Fruit fly (Drosophila melanogaster) whole organism, embryonic: Measurements from ENCODE around the gene AGO2.

Experiments
- Ada2b ChIP-seq: fragments of 200-800 bp; sonication (Bioruptor generic); IDR thresholded peaks from 2 replicates; pipeline ENCODE4 v1.3.6; 2022; ENCODE audit warnings: missing biosample characterization, missing genetic modification characterization
- CG10147 ChIP-seq: fragments of 200-800 bp; sonication (Bioruptor generic); optimal IDR thresholded peaks from 2 replicates; lab custom pipeline; 2019; ENCODE audit warnings: missing biosample characterization, mild to moderate bottlenecking, missing genetic modification characterization, moderate library complexity
- CG10431 ChIP-seq: fragments of 200-800 bp; sonication (Bioruptor generic); optimal IDR thresholded peaks from 3 replicates; lab custom pipeline; 2018; ENCODE audit warnings: missing biosample characterization, mild to moderate bottlenecking, missing genetic modification characterization
- CG11456 ChIP-seq: fragments of 200-800 bp; sonication (Bioruptor generic); IDR thresholded peaks from 3 replicates; pipeline ENCODE4 v1.3.6; 2022; ENCODE audit warnings: missing biosample characterization, missing genetic modification characterization
- CG12236 ChIP-seq: fragments of 200-800 bp; sonication (Bioruptor generic); optimal IDR thresholded peaks from 2 replicates; lab custom pipeline; 2016; ENCODE audit warnings: missing biosample characterization, missing genetic modification characterization
- CG13296 ChIP-seq: fragments of 200-800 bp; sonication (Bioruptor generic); optimal IDR thresholded peaks from 3 replicates; lab custom pipeline; 2018; ENCODE audit warnings: missing biosample characterization, mild to moderate bottlenecking, missing genetic modification characterization
- CG1529 ChIP-seq: fragments of 200-800 bp; sonication (Bioruptor generic); optimal IDR thresholded peaks from 3 replicates; lab custom pipeline; 2018; ENCODE audit warnings: missing biosample characterization, missing genetic modification characterization
- CG1603 ChIP-seq: fragments of 200-800 bp; sonication (Bioruptor generic); optimal IDR thresholded peaks from 2 replicates; lab custom pipeline; 2019; ENCODE audit warnings: missing biosample characterization, mild to moderate bottlenecking, missing genetic modification characterization, moderate library complexity
- CG1647 ChIP-seq: fragments of 200-800 bp; sonication (Bioruptor generic); optimal IDR thresholded peaks from 3 replicates; lab custom pipeline; 2016; ENCODE audit warnings: missing biosample characterization, missing genetic modification characterization
- CG16815 ChIP-seq: fragments of 200-800 bp; sonication (Bioruptor generic); optimal IDR thresholded peaks from 3 replicates; lab custom pipeline; 2017; ENCODE audit warnings: missing biosample characterization, mild to moderate bottlenecking, missing genetic modification characterization
- CG17568 ChIP-seq: fragments of 200-800 bp; sonication (Bioruptor generic); optimal IDR thresholded peaks from 2 replicates; lab custom pipeline; 2018; ENCODE audit warnings: missing biosample characterization, mild to moderate bottlenecking, missing genetic modification characterization, moderate library complexity
- CG17612 ChIP-seq: fragments of 200-800 bp; sonication (Bioruptor generic); IDR thresholded peaks from 2 replicates; pipeline ENCODE4 v1.3.6; 2022; ENCODE audit warnings: missing biosample characterization, missing genetic modification characterization
- CG18476 ChIP-seq: fragments of 200-800 bp; sonication (Bioruptor generic); optimal IDR thresholded peaks from 2 replicates; lab custom pipeline; 2016; ENCODE audit warnings: missing biosample characterization, mild to moderate bottlenecking, missing genetic modification characterization
- CG18619 ChIP-seq: fragments of 200-800 bp; sonication (Bioruptor generic); optimal IDR thresholded peaks from 3 replicates; lab custom pipeline; 2017; ENCODE audit warnings: missing biosample characterization, mild to moderate bottlenecking, missing genetic modification characterization
- CG2129 ChIP-seq: fragments of 200-800 bp; sonication (Bioruptor generic); IDR thresholded peaks from 2 replicates; pipeline ENCODE4 v1.3.6; 2022; ENCODE audit warnings: missing biosample characterization, missing genetic modification characterization; ENCODE audit not compliant: partially characterized antibody
- CG2712 ChIP-seq: fragments of 200-800 bp; optimal IDR thresholded peaks from 3 replicates; lab custom pipeline; 2019; ENCODE audit warnings: missing biosample characterization, mild to moderate bottlenecking, missing genetic modification characterization, moderate library complexity
- CG2889 ChIP-seq: fragments of 200-800 bp; sonication (Bioruptor generic); IDR thresholded peaks from 3 replicates; pipeline ENCODE4 v1.3.6; 2022; ENCODE audit warnings: missing biosample characterization, missing genetic modification characterization
- CG31224 ChIP-seq: fragments of 200-800 bp; sonication (Bioruptor generic); IDR thresholded peaks from 2 replicates; pipeline ENCODE4 v1.3.6; 2022; ENCODE audit warnings: missing biosample characterization, missing genetic modification characterization
- CG31365 ChIP-seq: fragments of 200-800 bp; sonication (Bioruptor generic); optimal IDR thresholded peaks from 2 replicates; lab custom pipeline; 2018; ENCODE audit warnings: missing biosample characterization, mild to moderate bottlenecking, missing genetic modification characterization
- CG32532 ChIP-seq: fragments of 200-800 bp; sonication (Bioruptor generic); IDR thresholded peaks from 2 replicates; pipeline ENCODE4 v1.3.6; 2022; ENCODE audit warnings: missing biosample characterization, missing genetic modification characterization
- CG32767 ChIP-seq: fragments of 200-800 bp; sonication (Bioruptor generic); IDR thresholded peaks from 2 replicates; pipeline ENCODE4 v1.3.6; 2022; ENCODE audit warnings: missing biosample characterization, missing genetic modification characterization
- CG34376 ChIP-seq: fragments of 200-800 bp; sonication (Bioruptor generic); optimal IDR thresholded peaks from 2 replicates; lab custom pipeline; 2018; ENCODE audit warnings: missing biosample characterization, mild to moderate bottlenecking, missing genetic modification characterization
- CG4360 ChIP-seq: fragments of 200-800 bp; sonication (Bioruptor generic); IDR thresholded peaks from 2 replicates; pipeline ENCODE4 v1.3.6; 2022; ENCODE audit warnings: missing biosample characterization, missing genetic modification characterization
- CG6175 ChIP-seq: fragments of 200-800 bp; sonication (Bioruptor generic); IDR thresholded peaks from 3 replicates; pipeline ENCODE4 v1.3.6; 2022; ENCODE audit warnings: missing biosample characterization, missing genetic modification characterization
- CG8924 ChIP-seq: fragments of 200-800 bp; optimal IDR thresholded peaks from 3 replicates; lab custom pipeline; 2019; ENCODE audit warnings: missing biosample characterization, mild to moderate bottlenecking, missing genetic modification characterization, moderate library complexity
- D ChIP-seq, 2 experiments: fragments of 200-800 bp in 1 of 2; fragments of >200 bp in 1 of 2; sonication (Bioruptor generic) in 1 of 2; optimal IDR thresholded peaks; 2 replicates in 1 of 2; 3 replicates in 1 of 2; lab custom pipeline; 2017; ENCODE audit warnings: mild to moderate bottlenecking in 1 of 2, missing biosample characterization in 1 of 2, missing genetic modification characterization in 1 of 2, missing genetic modification reagents in 1 of 2
- Hand ChIP-seq: fragments of 200-800 bp; sonication (Bioruptor generic); optimal IDR thresholded peaks from 2 replicates; lab custom pipeline; 2017; ENCODE audit warnings: mild to moderate bottlenecking, missing biosample characterization, missing genetic modification reagents, missing genetic modification characterization
- HmgD ChIP-seq: fragments of 200-800 bp; sonication (Bioruptor generic); optimal IDR thresholded peaks from 3 replicates; lab custom pipeline; 2016; ENCODE audit warnings: missing biosample characterization, missing genetic modification characterization
- ap ChIP-seq: fragments of 200-800 bp; sonication (Bioruptor generic); IDR thresholded peaks from 2 replicates; pipeline ENCODE4 v1.3.6; 2022; ENCODE audit warnings: missing biosample characterization, missing genetic modification characterization
- chm ChIP-seq: fragments of 200-800 bp; sonication (Bioruptor generic); IDR thresholded peaks from 2 replicates; pipeline ENCODE4 v1.3.6; 2022; ENCODE audit warnings: missing biosample characterization, missing genetic modification characterization
- crp ChIP-seq, 2 experiments: fragments of 200-800 bp; sonication (Bioruptor generic); optimal IDR thresholded peaks; 2 replicates in 1 of 2; 3 replicates in 1 of 2; lab custom pipeline; 2017; ENCODE audit warnings: missing biosample characterization in 2 of 2, missing genetic modification characterization in 2 of 2, mild to moderate bottlenecking in 1 of 2, moderate library complexity in 1 of 2
- da ChIP-seq: fragments of 200-800 bp; sonication (Bioruptor generic); optimal IDR thresholded peaks from 2 replicates; lab custom pipeline; 2016; ENCODE audit warnings: missing biosample characterization, missing genetic modification characterization
- dmrt11E ChIP-seq: fragments of 200-800 bp; sonication (Bioruptor generic); optimal IDR thresholded peaks from 3 replicates; lab custom pipeline; 2018; ENCODE audit warnings: missing biosample characterization, mild to moderate bottlenecking, missing genetic modification characterization, moderate library complexity
- dpn ChIP-seq, 2 experiments: fragments of 200-800 bp; sonication (Bioruptor generic); optimal IDR thresholded peaks; 3 replicates each; lab custom pipeline; 2016; ENCODE audit warnings: missing biosample characterization in 2 of 2, missing genetic modification characterization in 2 of 2
- gem ChIP-seq: fragments of 200-800 bp; sonication (Bioruptor generic); optimal IDR thresholded peaks from 2 replicates; lab custom pipeline; 2019; ENCODE audit warnings: missing biosample characterization, mild to moderate bottlenecking, missing genetic modification characterization, moderate library complexity
- grau ChIP-seq: fragments of 200-800 bp; optimal IDR thresholded peaks from 3 replicates; lab custom pipeline; 2019; ENCODE audit warnings: missing biosample characterization, mild to moderate bottlenecking, missing genetic modification characterization, moderate library complexity
- gro ChIP-seq: fragments of 200-800 bp; sonication (Bioruptor generic); optimal IDR thresholded peaks from 2 replicates; lab custom pipeline; 2016; ENCODE audit warnings: missing biosample characterization, missing genetic modification characterization
- gsb-n ChIP-seq: fragments of 200-800 bp; sonication (Bioruptor generic); optimal IDR thresholded peaks from 3 replicates; lab custom pipeline; 2018; ENCODE audit warnings: missing biosample characterization, mild to moderate bottlenecking, missing genetic modification characterization
- jigr1 ChIP-seq: fragments of 200-800 bp; sonication (Bioruptor generic); IDR thresholded peaks from 3 replicates; pipeline ENCODE4 v1.3.6; 2022; ENCODE audit warnings: missing biosample characterization, missing genetic modification characterization
- knrl ChIP-seq: fragments of 200-800 bp; sonication (Bioruptor generic); IDR thresholded peaks from 3 replicates; pipeline ENCODE4 v1.3.6; 2022; ENCODE audit warnings: missing biosample characterization, missing genetic modification characterization; ENCODE audit not compliant: partially characterized antibody
- row ChIP-seq: fragments of 200-800 bp; sonication (Bioruptor generic); IDR thresholded peaks from 3 replicates; pipeline ENCODE4 v1.3.6; 2022; ENCODE audit warnings: missing biosample characterization, missing genetic modification characterization
- schlank ChIP-seq: fragments of 200-800 bp; sonication (Bioruptor generic); optimal IDR thresholded peaks from 2 replicates; lab custom pipeline; 2018; ENCODE audit warnings: missing biosample characterization, mild to moderate bottlenecking, missing genetic modification characterization
- sna ChIP-seq: fragments of 200-800 bp; sonication (Bioruptor generic); IDR thresholded peaks from 2 replicates; pipeline ENCODE4 v1.3.6; 2022; ENCODE audit warnings: missing biosample characterization, missing genetic modification characterization; ENCODE audit not compliant: partially characterized antibody
- ssp ChIP-seq: fragments of 200-800 bp; sonication (Bioruptor generic); IDR thresholded peaks from 2 replicates; pipeline ENCODE4 v1.3.6; 2022; ENCODE audit warnings: missing biosample characterization, missing genetic modification characterization
- trem ChIP-seq: fragments of 200-800 bp; optimal IDR thresholded peaks from 3 replicates; lab custom pipeline; 2019; ENCODE audit warnings: missing biosample characterization, mild to moderate bottlenecking, missing genetic modification characterization, moderate library complexity
- wdn ChIP-seq: fragments of 200-800 bp; sonication (Bioruptor generic); IDR thresholded peaks from 2 replicates; pipeline ENCODE4 v1.3.6; 2022; ENCODE audit warnings: missing biosample characterization, missing genetic modification characterization
- zen ChIP-seq: fragments of 200-800 bp; sonication (Bioruptor generic); optimal IDR thresholded peaks from 3 replicates; lab custom pipeline; 2018; ENCODE audit warnings: missing biosample characterization, mild to moderate bottlenecking, missing genetic modification characterization, moderate library complexity
- zfh1 ChIP-seq: fragments of 200-800 bp; sonication (Bioruptor generic); IDR thresholded peaks from 3 replicates; pipeline ENCODE4 v1.3.6; 2022; ENCODE audit warnings: missing biosample characterization, missing genetic modification characterization

The AGO2 gene

dm6 chr3L:15563058-15563850, 9.3 kb downstream of the AGO2 start, which contains the start of the genes CG7739 and SCCRO (continued):
- TF ChIP-seq ssp (peak; percentile 83), CG13296 (GFP tag; lab: Kevin White, UChicago) (peak; percentile 51), Hand (peak; percentile 4), knrl (GFP tag; lab: Robert Waterston, UW) (no peak; the same call in 2 of the 3 replicates), gro (GFP tag; lab: Kevin White, UChicago) (peak; percentile 2), CG17612 (0 out of 2 replicates have a peak, but pooled peaks have one; percentile 27), CG1529 (GFP tag; lab: Kevin White, UChicago) (no peak), zen (tag; lab: Kevin White, UChicago) (peak; percentile 54), CG1603 (tag; lab: Kevin White, UChicago) (peak; percentile 42), CG6175 (no peak), Ada2b (peak; percentile 69), chm (GFP tag; lab: Robert Waterston, UW) (peak; percentile 59; the same call in 1 of the 2 replicates), CG10147 (peak; percentile 11), gsb-n (peak; percentile 65), CG1647 (peak; percentile 7), CG17568 (GFP tag; lab: Kevin White, UChicago) (no peak), D (optimal IDR thresholded peaks at IDR 0.05; lab: Kevin White, UChicago) (no peak), D (GFP tag; optimal IDR thresholded peaks at IDR 0.05; lab: Kevin White, UChicago) (no peak), CG2712 (tag; lab: Kevin White, UChicago) (peak; percentile 78), row (GFP tag; lab: Robert Waterston, UW) (peak; percentile 66), jigr1 (GFP tag; lab: Robert Waterston, UW) (no peak), sna (GFP tag; lab: Robert Waterston, UW) (0 out of 2 replicates have a peak, but pooled peaks have one; percentile 48), CG32532 (GFP tag; lab: Robert Waterston, UW) (peak; percentile 87), CG2889 (GFP tag; lab: Robert Waterston, UW) (peak; percentile 56; the same call in 1 of the 3 replicates), crp (GFP tag; optimal IDR thresholded peaks at IDR 0.05; lab: Kevin White, UChicago) (peak in 1 of 2 experiments; percentile 70), ap (GFP tag; lab: Robert Waterston, UW) (no peak; the same call in 1 of the 2 replicates), CG31365 (tag; lab: Kevin White, UChicago) (no peak), zfh1 (GFP tag; lab: Robert Waterston, UW) (peak; percentile 64; the same call in 2 of the 3 replicates), gem (tag; lab: Kevin White, UChicago) (peak; percentile 83), schlank (tag; lab: Kevin White, UChicago) (no peak), da (GFP tag; lab: Kevin White, UChicago) (no peak), CG32767 (GFP tag; lab: Robert Waterston, UW) (peak; percentile 43; the same call in 1 of the 2 replicates), CG31224 (peak; percentile 59), CG11456 (no peak; the same call in 1 of the 3 replicates), CG18619 (GFP tag; lab: Kevin White, UChicago) (peak; percentile 35), wdn (peak; percentile 68), CG8924 (tag; lab: Kevin White, UChicago) (peak; percentile 70), trem (peak; percentile 50), CG34376 (GFP tag; lab: Kevin White, UChicago) (peak; percentile 3), CG12236 (GFP tag; lab: Kevin White, UChicago) (no peak), CG4360 (GFP tag; lab: Robert Waterston, UW) (peak; percentile 56; the same call in 1 of the 2 replicates), CG18476 (GFP tag; lab: Kevin White, UChicago) (peak; percentile 1), dmrt11E (tag; lab: Kevin White, UChicago) (peak; percentile 50), CG10431 (GFP tag; lab: Kevin White, UChicago) (no peak), CG16815 (GFP tag; lab: Kevin White, UChicago) (no peak), HmgD (GFP tag; lab: Kevin White, UChicago) (no peak), grau (tag; lab: Kevin White, UChicago) (peak; percentile 69), CG2129 (GFP tag; lab: Robert Waterston, UW) (no peak), dpn (GFP tag; optimal IDR thresholded peaks at IDR 0.05; lab: Kevin White, UChicago) (peak; percentile 22 to 23)
